Worm (Caenorhabditis elegans) whole organism, L4 larva: ENCODE measurements around the gene F18A1.1.

Experiments used
- F37D6.2 ChIP-seq: sonication (generic microtip); optimal IDR thresholded peaks from 2 replicates; lab custom pipeline; 2016; ENCODE audit warnings: mild to moderate bottlenecking, missing genetic modification characterization, missing compliant biosample characterization
- T20F7.1 ChIP-seq: fragments of 200-800 bp; sonication (Bioruptor generic); optimal IDR thresholded peaks from 2 replicates; lab custom pipeline; 2018; ENCODE audit warnings: mild to moderate bottlenecking, missing genetic modification characterization, missing compliant biosample characterization
- ZK337.2 ChIP-seq: fragments of 200-800 bp; sonication (Bioruptor generic); IDR thresholded peaks from 2 replicates; pipeline ENCODE4 v1.3.6; 2022; ENCODE audit warnings: missing genetic modification reagents, missing genetic modification characterization, missing compliant biosample characterization
- ZK546.5 ChIP-seq, 2 experiments: sonication (generic microtip); optimal IDR thresholded peaks; 2 replicates each; lab custom pipeline; 2017; ENCODE audit warnings: missing biosample characterization in 2 of 2, missing genetic modification characterization in 2 of 2
- aha-1 ChIP-seq: fragments of 150-350 bp; peaks from one replicate; lab custom pipeline; 2014; ENCODE audit warnings: missing biosample characterization, missing genetic modification characterization
- ceh-44 ChIP-seq: fragments of 200-800 bp; sonication (Bioruptor generic); IDR thresholded peaks from 2 replicates; pipeline ENCODE4 v1.3.6; 2022; ENCODE audit warnings: missing genetic modification reagents, missing genetic modification characterization, missing compliant biosample characterization
- ceh-82 ChIP-seq: sonication (generic microtip); optimal IDR thresholded peaks from 2 replicates; lab custom pipeline; 2017; ENCODE audit warnings: missing biosample characterization, missing genetic modification characterization
- daf-12 ChIP-seq: fragments of 150-350 bp; optimal IDR thresholded peaks from 2 replicates; lab custom pipeline; 2014; ENCODE audit warnings: missing biosample characterization, missing genetic modification reagents, missing genetic modification characterization
- daf-16 ChIP-seq, 3 experiments: sonication (generic microtip); optimal IDR thresholded peaks; 2 replicates each; lab custom pipeline; 2016 to 2017; ENCODE audit warnings: missing genetic modification characterization in 3 of 3, missing genetic modification reagents in 3 of 3, mild to moderate bottlenecking in 2 of 3, missing compliant biosample characterization in 2 of 3, missing biosample characterization in 1 of 3, moderate library complexity in 1 of 3
- dpl-1 ChIP-seq: fragments of 150-350 bp; optimal IDR thresholded peaks from 2 replicates; lab custom pipeline; 2014; ENCODE audit warnings: missing biosample characterization, missing genetic modification reagents, missing genetic modification characterization
- dve-1 ChIP-seq: sonication (generic microtip); optimal IDR thresholded peaks from 2 replicates; lab custom pipeline; 2017; ENCODE audit warnings: antibody characterized with exemption, mild to moderate bottlenecking, missing genetic modification characterization, missing compliant biosample characterization; ENCODE audit not compliant: insufficient read depth
- egl-27 ChIP-seq: sonication (generic microtip); optimal IDR thresholded peaks from 3 replicates; lab custom pipeline; 2017; ENCODE audit warnings: missing biosample characterization, missing genetic modification reagents, missing genetic modification characterization
- hlh-11 ChIP-seq: fragments of 200-800 bp; sonication (Bioruptor generic); optimal IDR thresholded peaks from 2 replicates; lab custom pipeline; 2018; ENCODE audit warnings: mild to moderate bottlenecking, missing genetic modification characterization, missing compliant biosample characterization
- hlh-30 ChIP-seq: sonication (generic microtip); optimal IDR thresholded peaks from 2 replicates; lab custom pipeline; 2017; ENCODE audit warnings: antibody characterized with exemption, mild to moderate bottlenecking, missing genetic modification characterization, missing compliant biosample characterization; ENCODE audit not compliant: insufficient read depth
- hmg-1.1 ChIP-seq: fragments of 200-800 bp; sonication (Bioruptor generic); IDR thresholded peaks from 2 replicates; pipeline ENCODE4 v1.3.6; 2022; ENCODE audit warnings: missing genetic modification reagents, missing genetic modification characterization, missing compliant biosample characterization
- jun-1 ChIP-seq: fragments of 150-350 bp; optimal IDR thresholded peaks from 2 replicates; lab custom pipeline; 2014; ENCODE audit warnings: missing biosample characterization, missing genetic modification reagents, missing genetic modification characterization
- lin-1 ChIP-seq: fragments of 200-800 bp; sonication (Bioruptor generic); IDR thresholded peaks from 2 replicates; pipeline ENCODE4 v1.3.6; 2022; ENCODE audit warnings: missing genetic modification reagents, missing genetic modification characterization, missing compliant biosample characterization
- lsy-2 ChIP-seq, 2 experiments: fragments of 150-350 bp in 1 of 2; sonication (generic microtip) in 1 of 2; optimal IDR thresholded peaks; 2 replicates each; lab custom pipeline; 2014 to 2017; ENCODE audit warnings: missing biosample characterization in 2 of 2, missing genetic modification characterization in 2 of 2
- madf-5 ChIP-seq, 2 experiments: fragments of 200-800 bp; sonication (Bioruptor generic); IDR thresholded peaks; 2 replicates each; pipeline ENCODE4 v1.3.6; 2022; ENCODE audit warnings: missing compliant biosample characterization in 2 of 2, missing genetic modification characterization in 2 of 2
- mep-1 ChIP-seq: fragments of 150-350 bp; sonication (generic microtip); optimal IDR thresholded peaks from 3 replicates; lab custom pipeline; 2014; ENCODE audit warnings: missing biosample characterization, missing genetic modification characterization
- mes-2 ChIP-seq: sonication (generic microtip); optimal IDR thresholded peaks from 2 replicates; lab custom pipeline; 2016; ENCODE audit warnings: missing genotype, mild to moderate bottlenecking, missing genetic modification characterization, missing compliant biosample characterization; ENCODE audit not compliant: poor library complexity, severe bottlenecking
- nhr-28 ChIP-seq: fragments of 150-350 bp; optimal IDR thresholded peaks from 2 replicates; lab custom pipeline; 2014; ENCODE audit warnings: missing biosample characterization, missing genetic modification characterization
- nhr-6 ChIP-seq: fragments of 150-350 bp; optimal IDR thresholded peaks from 2 replicates; lab custom pipeline; 2014; ENCODE audit warnings: missing biosample characterization, missing genetic modification characterization
- nhr-76 ChIP-seq: fragments of 150-350 bp; optimal IDR thresholded peaks from 2 replicates; lab custom pipeline; 2014; ENCODE audit warnings: missing biosample characterization, missing genetic modification characterization
- pha-4 ChIP-seq, 2 experiments: fragments of 150-350 bp in 1 of 2; fragments of 200-800 bp in 1 of 2; sonication (Bioruptor generic) in 1 of 2; IDR thresholded peaks in 1 of 2; optimal IDR thresholded peaks in 1 of 2; 2 replicates each; pipeline versions ENCODE4 v1.3.6 to Lab custom; 2014 to 2022; ENCODE audit warnings: missing genetic modification characterization in 2 of 2, missing genetic modification reagents in 2 of 2, missing biosample characterization in 1 of 2, missing compliant biosample characterization in 1 of 2
- pqm-1 ChIP-seq: sonication (generic microtip); optimal IDR thresholded peaks from 2 replicates; lab custom pipeline; 2017; ENCODE audit warnings: missing biosample characterization, missing genetic modification characterization
- unc-62 ChIP-seq, 3 experiments: fragments of 150-350 bp in 1 of 3; sonication (generic microtip); optimal IDR thresholded peaks in 2 of 3; peaks in 1 of 3; 1 replicate in 1 of 3; 2 replicates in 2 of 3; lab custom pipeline; 2014 to 2017; ENCODE audit warnings: missing biosample characterization in 3 of 3, missing genetic modification characterization in 3 of 3, missing genetic modification reagents in 3 of 3, missing genotype in 1 of 3
- ztf-7 ChIP-seq: fragments of 150-350 bp; optimal IDR thresholded peaks from 2 replicates; lab custom pipeline; 2014; ENCODE audit warnings: missing biosample characterization, missing genetic modification characterization

Gene F18A1.1

DNA sequence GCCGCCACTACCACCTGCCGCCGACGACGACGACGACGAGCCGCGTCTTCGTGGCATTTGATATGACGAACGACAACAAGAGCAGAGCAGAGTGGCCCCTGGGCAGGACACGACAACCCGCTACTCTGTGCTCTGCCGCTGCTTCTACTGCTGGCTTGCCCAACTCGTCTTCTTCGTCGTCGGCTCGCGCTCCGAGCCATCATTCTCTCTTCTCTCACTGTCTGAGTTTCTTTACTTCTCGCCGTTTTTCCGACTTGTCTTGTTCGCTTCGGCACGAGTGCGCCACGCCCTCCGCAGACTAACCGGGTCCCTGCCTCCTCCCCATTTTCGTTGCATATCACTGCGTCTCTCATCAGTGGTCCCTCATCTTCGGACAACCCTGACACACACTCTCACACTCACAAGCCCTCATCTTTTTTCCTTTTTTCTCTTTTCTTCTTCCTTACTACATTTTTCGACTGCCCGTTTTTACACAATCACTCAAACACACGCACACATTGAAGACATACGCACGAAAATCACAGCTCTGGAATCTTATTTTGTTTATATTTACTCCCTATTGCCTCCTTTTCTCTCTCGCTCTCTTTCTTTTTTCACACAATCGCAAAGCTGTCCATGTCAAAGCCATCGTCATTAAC lies 42.6 kb upstream of the F18A1.1 start (continued):
- TF ChIP-seq ceh-44 (GFP tag; lab: Robert Waterston, UW) (no peak), pqm-1 (no peak), daf-12 (tag; lab: Kevin White, UChicago) (no peak), lsy-2 (tag; optimal IDR thresholded peaks at IDR 0.05; lab: Kevin White, UChicago) (peak; percentile 63 to 74), dpl-1 (GFP tag; lab: Kevin White, UChicago) (no peak), madf-5 (GFP tag; IDR thresholded peaks at IDR 0.05; lab: Robert Waterston, UW) (no peak), dve-1 (no peak), mep-1 (tag; lab: Kevin White, UChicago) (peak; percentile 70), F37D6.2 (tag; lab: Kevin White, UChicago) (peak; percentile 51), egl-27 (tag; lab: Kevin White, UChicago) (no peak), jun-1 (tag; lab: Kevin White, UChicago) (no peak), ztf-7 (tag; lab: Kevin White, UChicago) (no peak), ceh-82 (tag; lab: Kevin White, UChicago) (no peak)

DNA sequence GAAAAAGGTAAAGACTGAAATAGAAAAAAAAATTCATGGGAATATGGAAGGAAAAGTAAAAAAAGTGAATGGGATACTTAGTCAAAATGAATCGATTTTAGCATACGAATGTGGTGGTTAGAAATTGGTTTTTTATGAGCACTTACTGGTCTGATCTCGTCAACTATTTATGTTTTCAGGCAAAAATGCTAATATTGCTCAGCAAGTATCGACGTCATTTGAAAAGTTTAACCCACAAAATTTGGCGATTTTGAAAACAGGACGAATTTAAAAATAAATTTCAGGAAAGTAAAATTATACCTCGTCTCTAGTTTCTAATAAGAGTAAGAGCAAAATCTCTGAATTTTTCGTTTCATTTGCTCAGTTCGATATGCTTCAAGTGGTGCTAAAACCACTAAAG lies 41.5 kb upstream of the F18A1.1 start:
- TF ChIP-seq ZK546.5 (tag; optimal IDR thresholded peaks at IDR 0.05; lab: Kevin White, UChicago): no peak
- TF ChIP-seq aha-1 (tag; lab: Kevin White, UChicago): peak; percentile 60

DNA sequence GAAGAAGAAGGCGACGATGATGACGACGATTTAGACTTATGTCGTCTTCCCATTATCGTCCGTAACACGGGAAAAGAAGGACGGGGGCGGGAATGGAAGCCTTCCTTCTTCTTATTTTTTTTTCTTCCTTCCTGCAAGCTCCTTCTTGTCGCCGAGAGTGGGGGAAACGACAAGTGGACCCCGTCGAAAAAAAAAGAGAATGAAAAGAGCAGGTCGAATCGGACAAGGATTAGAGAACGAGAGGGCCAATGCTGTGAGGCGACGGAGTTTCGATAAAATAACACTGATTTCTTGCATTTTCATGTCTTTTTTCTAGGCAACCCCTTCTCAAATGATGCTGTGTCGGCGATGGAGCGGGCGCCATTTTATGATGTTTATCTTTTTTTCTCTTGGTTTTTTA lies 33.5 kb upstream of the F18A1.1 start, which contains the start of gene pde-4:
pde-4 (minus strand) TSS at position 76 of the 400 bp plus-strand sequence.
- no peak for TF ChIP-seq hlh-11 (tag; lab: Kevin White, UChicago)
- TF ChIP-seq unc-62 (GFP tag; optimal IDR thresholded peaks at IDR 0.05 in 1 of 2; lab: Kevin White, UChicago): peak in 1 of 2 experiments; percentile 94
- TF ChIP-seq unc-62 (tag; optimal IDR thresholded peaks at IDR 0.05; lab: Kevin White, UChicago): no peak
- 0 out of 2 replicates have a peak, but pooled peaks have one; percentile 16 for TF ChIP-seq hmg-1.1 (GFP tag; lab: Robert Waterston, UW)
- no peak for TF ChIP-seq lin-1 (GFP tag; lab: Robert Waterston, UW)

DNA sequence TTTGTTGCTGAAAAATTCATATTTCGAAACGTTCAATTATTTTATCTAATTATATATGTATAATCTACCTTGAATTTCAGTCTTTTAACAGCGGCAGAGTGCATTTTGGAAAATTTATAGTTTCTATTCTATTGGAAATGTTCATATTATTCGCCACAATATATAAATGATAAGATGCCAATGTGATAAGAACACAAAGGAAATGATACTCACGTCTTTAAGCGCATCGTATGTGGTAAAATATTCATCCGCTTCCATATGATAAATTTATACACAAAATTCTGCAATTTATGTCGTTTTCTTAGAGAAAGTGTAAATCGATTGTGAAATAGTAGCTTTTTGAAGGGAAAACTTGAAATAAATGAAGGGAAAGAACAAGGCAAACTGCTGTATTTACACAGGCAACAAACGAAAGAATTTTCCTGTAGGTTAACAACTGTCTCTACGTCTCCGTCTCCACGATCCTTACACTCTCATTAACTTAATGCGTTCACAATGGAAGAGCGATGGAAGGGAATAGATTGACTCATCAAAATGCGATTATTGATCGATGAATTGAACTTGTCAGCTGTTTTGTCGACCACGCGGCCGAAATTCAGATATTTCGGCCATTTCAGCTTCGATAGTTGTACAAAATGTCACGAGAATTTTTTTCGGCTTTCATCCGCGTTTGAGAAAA lies 22.5 kb upstream of the F18A1.1 start, which contains the start of gene alfa-1:
alfa-1 (minus strand) TSS at position 515 of the 679 bp plus-strand sequence.
- TF ChIP-seq ZK337.2 (GFP tag; lab: Robert Waterston, UW) (no peak), hlh-30 (peak; percentile 61), nhr-76 (tag; lab: Kevin White, UChicago) (no peak), egl-27 (tag; lab: Kevin White, UChicago) (no peak), pqm-1 (peak; percentile 88), mep-1 (tag; lab: Kevin White, UChicago) (peak; percentile 25), dpl-1 (GFP tag; lab: Kevin White, UChicago) (peak; percentile 15), nhr-28 (tag; lab: Kevin White, UChicago) (peak; percentile 77), nhr-6 (peak; percentile 44), hlh-11 (tag; lab: Kevin White, UChicago) (peak; percentile 45), T20F7.1 (GFP tag; lab: Kevin White, UChicago) (peak; percentile 46), daf-16 (GFP tag; optimal IDR thresholded peaks at IDR 0.05; lab: Kevin White, UChicago) (no peak), daf-16 (tag; optimal IDR thresholded peaks at IDR 0.05; lab: Kevin White, UChicago) (peak; percentile 28), dve-1 (peak; percentile 3), pha-4 (GFP tag; IDR thresholded peaks at IDR 0.05; lab: Robert Waterston, UW) (no peak), pha-4 (tag; optimal IDR thresholded peaks at IDR 0.05; lab: Kevin White, UChicago) (peak; percentile 59)

DNA sequence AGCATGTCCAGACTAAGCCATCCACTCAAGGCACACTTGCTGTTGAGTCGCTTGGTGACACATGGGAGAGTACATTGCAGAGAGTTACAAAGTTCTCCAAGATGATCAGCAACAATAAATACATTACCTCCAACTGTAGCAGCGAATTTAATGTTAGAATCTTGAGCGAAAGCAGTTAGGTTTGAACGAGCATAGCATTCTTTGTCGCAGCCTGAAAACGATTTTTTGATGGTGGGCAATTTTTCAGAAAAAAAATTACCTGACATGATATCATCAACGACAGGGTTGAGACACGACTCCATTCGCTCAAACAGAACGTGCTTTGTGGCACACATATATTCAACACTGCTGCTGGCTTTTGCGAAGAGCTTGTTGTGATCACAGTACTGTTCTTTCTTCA lies 21.7 kb upstream of the F18A1.1 start:
- no peak for TF ChIP-seq mes-2
- peak; percentile 60 for TF ChIP-seq aha-1 (tag; lab: Kevin White, UChicago)
- TF ChIP-seq, all 104 proteins: peak for 1
